Fruit fly (Drosophila melanogaster): Measurements from ENCODE around the gene CG32240.

The CG32240 gene

DNA sequence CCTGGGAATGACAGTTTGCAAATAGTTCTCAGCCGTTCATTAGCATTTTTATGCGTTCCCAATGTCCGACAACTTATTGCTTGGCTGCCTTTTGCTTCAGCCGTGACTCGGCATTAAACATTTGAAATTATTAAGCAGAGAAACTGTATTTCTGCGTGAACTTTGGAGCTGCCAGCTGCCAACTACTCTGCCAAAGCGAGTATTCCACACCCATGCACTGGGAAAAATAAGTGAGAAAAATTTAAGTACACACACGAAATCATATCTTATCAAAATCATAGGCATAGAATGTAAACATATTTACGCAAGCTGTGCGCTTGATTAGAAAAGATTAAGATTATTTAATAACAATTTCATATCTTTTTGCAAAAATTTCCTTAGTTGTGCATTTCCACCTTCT lies 31.5 kb upstream of the CG32240 start (continued):
- TF ChIP-seq fd64A (GFP tag; optimal IDR thresholded peaks at IDR 0.05) (no peak), disco-r (GFP tag; optimal IDR thresholded peaks at IDR 0.05) (peak; percentile 21), fd102C (GFP tag; optimal IDR thresholded peaks at IDR 0.05) (no peak), CG8290 (GFP tag; optimal IDR thresholded peaks at IDR 0.05) (no peak), CG8290 (tag; optimal IDR thresholded peaks at IDR 0.05) (peak in 1 of 2 experiments; percentile 63), CG6683 (GFP tag; optimal IDR thresholded peaks at IDR 0.05) (no peak), Dip3 (GFP tag; optimal IDR thresholded peaks at IDR 0.05) (peak; percentile 20), CG10565 (GFP tag; optimal IDR thresholded peaks at IDR 0.05) (no peak), CG14050 (GFP tag; IDR thresholded peaks at IDR 0.05) (peak; percentile 72; the same call in 2 of the 3 replicates), CG11247 (GFP tag; IDR thresholded peaks at IDR 0.05) (peak; percentile 64), ind (GFP tag; optimal IDR thresholded peaks at IDR 0.05) (peak; percentile 37), dati (GFP tag; IDR thresholded peaks at IDR 0.05) (no peak), H2.0 (GFP tag; IDR thresholded peaks at IDR 0.05) (peak; percentile 70), MESR4 (GFP tag; optimal IDR thresholded peaks at IDR 0.05) (no peak), CG7271 (tag; optimal IDR thresholded peaks at IDR 0.05) (no peak), nom (GFP tag; optimal IDR thresholded peaks at IDR 0.05) (no peak), Doc2 (GFP tag; IDR thresholded peaks at IDR 0.05) (0 out of 2 replicates have a peak, but pooled peaks have one; percentile 55), bsh (GFP tag; optimal IDR thresholded peaks at IDR 0.05) (peak in 1 of 2 experiments; percentile 42), Abd-B (GFP tag; optimal IDR thresholded peaks at IDR 0.05) (no peak), CG6254 (GFP tag; optimal IDR thresholded peaks at IDR 0.05) (no peak), bowl (GFP tag; IDR thresholded peaks at IDR 0.05) (no peak; the same call in 1 of the 2 replicates), slou (GFP tag; optimal IDR thresholded peaks at IDR 0.05) (peak; percentile 20), usp (GFP tag; optimal IDR thresholded peaks at IDR 0.05) (no peak), repo (GFP tag; optimal IDR thresholded peaks at IDR 0.05) (no peak), CG13624 (GFP tag; optimal IDR thresholded peaks at IDR 0.05) (peak; percentile 15), crol (GFP tag; IDR thresholded peaks at IDR 0.05) (no peak), unpg (GFP tag; optimal IDR thresholded peaks at IDR 0.05) (peak; percentile 49), CG11085 (GFP tag; IDR thresholded peaks at IDR 0.05) (peak; percentile 61), zf30C (GFP tag; optimal IDR thresholded peaks at IDR 0.05) (peak; percentile 47), chif (GFP tag; optimal IDR thresholded peaks at IDR 0.05) (no peak), eyg (GFP tag; optimal IDR thresholded peaks at IDR 0.05) (no peak), danr (GFP tag; IDR thresholded peaks at IDR 0.05) (0 out of 2 replicates have a peak, but pooled peaks have one; percentile 16), tap (tag; optimal IDR thresholded peaks at IDR 0.05) (peak; percentile 10), CG2712 (tag; optimal IDR thresholded peaks at IDR 0.05) (no peak), CG10979 (tag; optimal IDR thresholded peaks at IDR 0.05) (no peak), lov (optimal IDR thresholded peaks at IDR 0.05) (no peak), lov (GFP tag; IDR thresholded peaks at IDR 0.05) (no peak), NC2α (GFP tag; optimal IDR thresholded peaks at IDR 0.05) (no peak), CG12236 (GFP tag; optimal IDR thresholded peaks at IDR 0.05) (no peak), rib (GFP tag; IDR thresholded peaks at IDR 0.05) (0 out of 2 replicates have a peak, but pooled peaks have one; percentile 11), Drgx (GFP tag; IDR thresholded peaks at IDR 0.05) (peak; percentile 54), pros (GFP tag; optimal IDR thresholded peaks at IDR 0.05) (no peak), CG2889 (GFP tag; IDR thresholded peaks at IDR 0.05) (0 out of 3 replicates have a peak, but pooled peaks have one; percentile 37), amos (GFP tag; IDR thresholded peaks at IDR 0.05; ENCODE audit: partially characterized antibody) (no peak), caup (GFP tag; optimal IDR thresholded peaks at IDR 0.05; ENCODE audit: severe bottlenecking) (peak; percentile 37), Poxn (GFP tag; IDR thresholded peaks at IDR 0.05) (no peak), Taf1 (GFP tag; IDR thresholded peaks at IDR 0.05) (peak; percentile 49; the same call in 1 of the 2 replicates), bcd (GFP tag; optimal IDR thresholded peaks at IDR 0.05) (peak; percentile 37), dmrt99B (tag; optimal IDR thresholded peaks at IDR 0.05) (peak; percentile 35), Hsf (GFP tag; optimal IDR thresholded peaks at IDR 0.05) (peak; percentile 18), CG3407 (GFP tag; optimal IDR thresholded peaks at IDR 0.05) (no peak), so (GFP tag; IDR thresholded peaks at IDR 0.05) (peak; percentile 51; the same call in 1 of the 3 replicates)

All from whole organism, embryonic.